Worm (Caenorhabditis elegans) whole organism, L4 larva: ENCODE data around the gene pho-9.

ENCODE experiments used
- R02D3.7 ChIP-seq: fragments of 150-350 bp; sonication (generic microtip); optimal IDR thresholded peaks from 3 replicates; lab custom pipeline; 2014; ENCODE audit warnings: missing biosample characterization, missing genetic modification characterization
- Y105C5A.15 ChIP-seq: fragments of 200-800 bp; sonication (Bioruptor generic); IDR thresholded peaks from 2 replicates; pipeline ENCODE4 v1.3.6; 2022; ENCODE audit warnings: missing genetic modification characterization, missing compliant biosample characterization
- ZK546.5 ChIP-seq, 2 experiments: sonication (generic microtip); optimal IDR thresholded peaks; 2 replicates each; lab custom pipeline; 2017; ENCODE audit warnings: missing biosample characterization in 2 of 2, missing genetic modification characterization in 2 of 2
- daf-19 ChIP-seq: fragments of 200-800 bp; sonication (Bioruptor generic); conservative IDR thresholded peaks from 2 replicates; pipeline ENCODE4 v1.3.6; 2022; ENCODE audit warnings: missing genetic modification characterization, missing compliant biosample characterization
- egl-27 ChIP-seq: sonication (generic microtip); optimal IDR thresholded peaks from 3 replicates; lab custom pipeline; 2017; ENCODE audit warnings: missing biosample characterization, missing genetic modification reagents, missing genetic modification characterization
- sdz-12 ChIP-seq: fragments of 200-800 bp; sonication (Bioruptor generic); optimal IDR thresholded peaks from 2 replicates; lab custom pipeline; 2018; ENCODE audit warnings: mild to moderate bottlenecking, missing genetic modification characterization, missing compliant biosample characterization

ce11 chrIII:2781833-2782232 is 21.2 kb upstream of the pho-9 start:
- TF ChIP-seq egl-27 (tag; lab: Kevin White, UChicago) (no peak), daf-19 (GFP tag; lab: Robert Waterston, UW) (no peak), sdz-12 (GFP tag; lab: Kevin White, UChicago) (no peak), ZK546.5 (tag; optimal IDR thresholded peaks at IDR 0.05; lab: Kevin White, UChicago) (no peak), Y105C5A.15 (GFP tag; lab: Robert Waterston, UW) (no peak), R02D3.7 (tag; lab: Kevin White, UChicago) (no peak)
